Fruit fly (Drosophila melanogaster) whole organism, embryonic: ENCODE results near the gene Best2.

Experiments
- Adf1 ChIP-seq: fragments of 200-800 bp; sonication (Bioruptor generic); IDR thresholded peaks from 2 replicates; pipeline ENCODE4 v1.3.6; 2022; ENCODE audit warnings: missing biosample characterization, missing genetic modification characterization
- Atf6 ChIP-seq: fragments of 200-800 bp; sonication (Bioruptor generic); IDR thresholded peaks from 2 replicates; pipeline ENCODE4 v1.3.6; 2022; ENCODE audit warnings: missing biosample characterization, missing genetic modification characterization
- Bdp1 ChIP-seq: fragments of 200-800 bp; sonication (Bioruptor generic); optimal IDR thresholded peaks from 3 replicates; lab custom pipeline; 2016; ENCODE audit warnings: missing biosample characterization, missing genetic modification characterization
- BtbVII ChIP-seq: fragments of 200-800 bp; sonication (Bioruptor generic); optimal IDR thresholded peaks from 3 replicates; lab custom pipeline; 2017; ENCODE audit warnings: missing biosample characterization, mild to moderate bottlenecking, missing genetic modification characterization
- CG1024 ChIP-seq: fragments of 200-800 bp; sonication (Bioruptor generic); IDR thresholded peaks from 2 replicates; pipeline ENCODE4 v1.3.6; 2022; ENCODE audit warnings: missing biosample characterization, missing genetic modification characterization
- CG12299 ChIP-seq: fragments of 200-800 bp; sonication (Bioruptor generic); optimal IDR thresholded peaks from 2 replicates; lab custom pipeline; 2018; ENCODE audit warnings: missing biosample characterization, mild to moderate bottlenecking, missing genetic modification characterization
- CG13296 ChIP-seq: fragments of 200-800 bp; sonication (Bioruptor generic); optimal IDR thresholded peaks from 3 replicates; lab custom pipeline; 2018; ENCODE audit warnings: missing biosample characterization, mild to moderate bottlenecking, missing genetic modification characterization
- CG13775 ChIP-seq: fragments of 200-800 bp; sonication (Bioruptor generic); optimal IDR thresholded peaks from 3 replicates; lab custom pipeline; 2017; ENCODE audit warnings: missing biosample characterization, mild to moderate bottlenecking, missing genetic modification characterization
- CG14667 ChIP-seq: fragments of 200-800 bp; sonication (Bioruptor generic); IDR thresholded peaks from 2 replicates; pipeline ENCODE4 v1.3.6; 2022; ENCODE audit warnings: missing biosample characterization, missing genetic modification characterization
- CG14710 ChIP-seq: fragments of 200-800 bp; sonication (Bioruptor generic); optimal IDR thresholded peaks from 3 replicates; lab custom pipeline; 2019; ENCODE audit warnings: missing biosample characterization, mild to moderate bottlenecking, missing genetic modification characterization, moderate library complexity
- CG16779 ChIP-seq: fragments of 200-800 bp; sonication (Bioruptor generic); IDR thresholded peaks from 2 replicates; pipeline ENCODE4 v1.3.6; 2022; ENCODE audit warnings: missing biosample characterization, missing genetic modification characterization
- CG17568 ChIP-seq: fragments of 200-800 bp; sonication (Bioruptor generic); optimal IDR thresholded peaks from 2 replicates; lab custom pipeline; 2018; ENCODE audit warnings: missing biosample characterization, mild to moderate bottlenecking, missing genetic modification characterization, moderate library complexity
- CG18764 ChIP-seq: fragments of 200-800 bp; sonication (Bioruptor generic); optimal IDR thresholded peaks from 3 replicates; lab custom pipeline; 2016; ENCODE audit warnings: missing biosample characterization, missing genetic modification characterization
- CG30431 ChIP-seq: fragments of 200-800 bp; sonication (Bioruptor generic); optimal IDR thresholded peaks from 2 replicates; lab custom pipeline; 2017; ENCODE audit warnings: missing biosample characterization, missing genetic modification characterization
- CG31388 ChIP-seq: fragments of 200-800 bp; sonication (Bioruptor generic); optimal IDR thresholded peaks from 2 replicates; lab custom pipeline; 2016; ENCODE audit warnings: missing biosample characterization, missing genetic modification characterization
- CG6813 ChIP-seq: fragments of 200-800 bp; sonication (Bioruptor generic); optimal IDR thresholded peaks from 2 replicates; lab custom pipeline; 2017; ENCODE audit warnings: missing biosample characterization, missing genetic modification characterization, mild to moderate bottlenecking, moderate library complexity, missing genetic modification reagents
- CG7987 ChIP-seq: fragments of 200-800 bp; sonication (Bioruptor generic); optimal IDR thresholded peaks from 2 replicates; lab custom pipeline; 2018; ENCODE audit warnings: missing biosample characterization, mild to moderate bottlenecking, missing genetic modification characterization, moderate library complexity
- CG8765 ChIP-seq: fragments of 200-800 bp; sonication (Bioruptor generic); IDR thresholded peaks from 2 replicates; pipeline ENCODE4 v1.3.6; 2022; ENCODE audit warnings: missing biosample characterization, missing genetic modification characterization
- Chrac-16 ChIP-seq: fragments of 200-800 bp; sonication (Bioruptor generic); optimal IDR thresholded peaks from 3 replicates; lab custom pipeline; 2016; ENCODE audit warnings: missing biosample characterization, missing genetic modification characterization
- Dll ChIP-seq: fragments of 200-800 bp; sonication (Bioruptor generic); IDR thresholded peaks from 4 replicates; pipeline ENCODE4 v1.3.6; 2022; ENCODE audit warnings: missing biosample characterization, missing genetic modification characterization; ENCODE audit not compliant: partially characterized antibody
- HLH4C ChIP-seq: fragments of 200-800 bp; sonication (Bioruptor generic); IDR thresholded peaks from 3 replicates; pipeline ENCODE4 v1.3.6; 2022; ENCODE audit warnings: missing biosample characterization, missing genetic modification characterization; ENCODE audit not compliant: partially characterized antibody
- HLHmδ ChIP-seq: fragments of 200-800 bp; sonication (Bioruptor generic); optimal IDR thresholded peaks from 2 replicates; lab custom pipeline; 2018; ENCODE audit warnings: missing biosample characterization, mild to moderate bottlenecking, missing genetic modification characterization, moderate library complexity
- HmgZ ChIP-seq: fragments of 200-800 bp; sonication (Bioruptor generic); optimal IDR thresholded peaks from 2 replicates; lab custom pipeline; 2018; ENCODE audit warnings: missing biosample characterization, mild to moderate bottlenecking, missing genetic modification characterization
- Hmx ChIP-seq: fragments of 200-800 bp; sonication (Bioruptor generic); optimal IDR thresholded peaks from 2 replicates; lab custom pipeline; 2016; ENCODE audit warnings: missing biosample characterization, missing genetic modification characterization
- Med ChIP-seq: fragments of 200-800 bp; sonication (Bioruptor generic); peaks from one replicate; lab custom pipeline; 2016; ENCODE audit warnings: missing biosample characterization, missing genetic modification characterization, mild to moderate bottlenecking, inconsistent platforms, moderate library complexity
- NC2α ChIP-seq: fragments of 200-800 bp; sonication (Bioruptor generic); optimal IDR thresholded peaks from 2 replicates; lab custom pipeline; 2016; ENCODE audit warnings: missing biosample characterization, missing genetic modification characterization
- NC2β ChIP-seq: fragments of 200-800 bp; sonication (Bioruptor generic); optimal IDR thresholded peaks from 2 replicates; lab custom pipeline; 2016; ENCODE audit warnings: missing biosample characterization, missing genetic modification characterization
- Sry-β ChIP-seq: fragments of 200-800 bp; sonication (Bioruptor generic); optimal IDR thresholded peaks from 2 replicates; lab custom pipeline; 2018; ENCODE audit warnings: missing biosample characterization, mild to moderate bottlenecking, missing genetic modification characterization, moderate library complexity
- Xrp1 ChIP-seq: fragments of 200-800 bp; sonication (Bioruptor generic); IDR thresholded peaks from 2 replicates; pipeline ENCODE4 v1.3.6; 2022; ENCODE audit warnings: missing biosample characterization, missing genetic modification characterization
- YL-1 ChIP-seq: fragments of 200-800 bp; sonication (Bioruptor generic); optimal IDR thresholded peaks from 3 replicates; lab custom pipeline; 2017; ENCODE audit warnings: missing biosample characterization, mild to moderate bottlenecking, missing genetic modification characterization
- bowl ChIP-seq: fragments of 200-800 bp; sonication (Bioruptor generic); IDR thresholded peaks from 2 replicates; pipeline ENCODE4 v1.3.6; 2022; ENCODE audit warnings: missing biosample characterization, missing genetic modification characterization
- btn ChIP-seq: fragments of 200-800 bp; sonication (Bioruptor generic); optimal IDR thresholded peaks from 2 replicates; lab custom pipeline; 2016; ENCODE audit warnings: missing biosample characterization, missing genetic modification characterization
- ci ChIP-seq: fragments of 200-800 bp; sonication (Bioruptor generic); IDR thresholded peaks from 3 replicates; pipeline ENCODE4 v1.3.6; 2022; ENCODE audit warnings: missing biosample characterization, missing genetic modification characterization
- dmrt99B ChIP-seq: fragments of 200-800 bp; sonication (Bioruptor generic); optimal IDR thresholded peaks from 2 replicates; lab custom pipeline; 2018; ENCODE audit warnings: missing biosample characterization, mild to moderate bottlenecking, missing genetic modification characterization, moderate library complexity
- eyg ChIP-seq: fragments of 200-800 bp; sonication (Bioruptor generic); optimal IDR thresholded peaks from 3 replicates; lab custom pipeline; 2016; ENCODE audit warnings: missing biosample characterization, missing genetic modification characterization
- gcm2 ChIP-seq: fragments of 200-800 bp; sonication (Bioruptor generic); optimal IDR thresholded peaks from 2 replicates; lab custom pipeline; 2016; ENCODE audit warnings: missing biosample characterization, missing genetic modification characterization
- gro ChIP-seq: fragments of 200-800 bp; sonication (Bioruptor generic); optimal IDR thresholded peaks from 2 replicates; lab custom pipeline; 2016; ENCODE audit warnings: missing biosample characterization, missing genetic modification characterization
- kni ChIP-seq: fragments of 200-800 bp; sonication (Bioruptor generic); optimal IDR thresholded peaks from 3 replicates; lab custom pipeline; 2017; ENCODE audit warnings: mild to moderate bottlenecking, missing biosample characterization, missing genetic modification reagents, missing genetic modification characterization
- nerfin-1 ChIP-seq: fragments of 200-800 bp; sonication (Bioruptor generic); optimal IDR thresholded peaks from 3 replicates; lab custom pipeline; 2019; ENCODE audit warnings: missing biosample characterization, mild to moderate bottlenecking, missing genetic modification characterization, moderate library complexity
- nerfin-2 ChIP-seq: fragments of 200-800 bp; sonication (Bioruptor generic); IDR thresholded peaks from 2 replicates; pipeline ENCODE4 v1.3.6; 2022; ENCODE audit warnings: missing biosample characterization, missing genetic modification characterization; ENCODE audit not compliant: partially characterized antibody
- nom ChIP-seq: fragments of 200-800 bp; sonication (Bioruptor generic); optimal IDR thresholded peaks from 2 replicates; lab custom pipeline; 2017; ENCODE audit warnings: missing biosample characterization, missing genetic modification characterization, mild to moderate bottlenecking, moderate library complexity, missing genetic modification reagents
- pan ChIP-seq, 4 experiments: fragments of >200 bp in 3 of 4; fragments of 200-800 bp in 1 of 4; sonication (Bioruptor generic) in 1 of 4; optimal IDR thresholded peaks in 3 of 4; IDR thresholded peaks in 1 of 4; 2 replicates each; pipeline versions ENCODE4 v1.3.6 to Lab custom; 2017 to 2022; ENCODE audit warnings: missing biosample characterization in 2 of 4, missing genetic modification characterization in 2 of 4, mixed read lengths in 1 of 4
- rib ChIP-seq: fragments of 200-800 bp; sonication (Bioruptor generic); IDR thresholded peaks from 2 replicates; pipeline ENCODE4 v1.3.6; 2022; ENCODE audit warnings: missing biosample characterization, missing genetic modification characterization
- sens-2 ChIP-seq: fragments of 200-800 bp; sonication (Bioruptor generic); IDR thresholded peaks from 2 replicates; pipeline ENCODE4 v1.3.6; 2022; ENCODE audit warnings: missing biosample characterization, missing genetic modification characterization
- shn ChIP-seq: fragments of 200-800 bp; sonication (Bioruptor generic); optimal IDR thresholded peaks from 3 replicates; lab custom pipeline; 2016; ENCODE audit warnings: missing biosample characterization, missing genetic modification characterization
- sim ChIP-seq: fragments of 200-800 bp; sonication (Bioruptor generic); IDR thresholded peaks from 2 replicates; pipeline ENCODE4 v1.3.6; 2022; ENCODE audit warnings: missing biosample characterization, missing genetic modification characterization
- sima ChIP-seq: fragments of 200-800 bp; sonication (Bioruptor generic); optimal IDR thresholded peaks from 2 replicates; lab custom pipeline; 2016; ENCODE audit warnings: missing biosample characterization, missing genetic modification characterization
- slp2 ChIP-seq: fragments of 200-800 bp; sonication (Bioruptor generic); optimal IDR thresholded peaks from 2 replicates; lab custom pipeline; 2016; ENCODE audit warnings: missing biosample characterization, missing genetic modification characterization
- stwl ChIP-seq: fragments of 200-800 bp; sonication (Bioruptor generic); optimal IDR thresholded peaks from 3 replicates; lab custom pipeline; 2018; ENCODE audit warnings: missing biosample characterization, mild to moderate bottlenecking, missing genetic modification characterization, moderate library complexity
- vvl ChIP-seq: fragments of 200-800 bp; sonication (Bioruptor generic); IDR thresholded peaks from 2 replicates; pipeline ENCODE4 v1.3.6; 2022; ENCODE audit warnings: missing biosample characterization, missing genetic modification characterization

Gene Best2

dm6 chr3L:6217806-6218205 is 38.7 kb downstream of the Best2 start, which contains the start of gene LanA (continued):
- no peak for TF ChIP-seq pan (optimal IDR thresholded peaks at IDR 0.05; lab: Kevin White, UChicago)
- peak in 1 of 2 experiments; percentile 11 for TF ChIP-seq pan (GFP tag; optimal IDR thresholded peaks at IDR 0.05 in 1 of 2, IDR thresholded peaks at IDR 0.05 in 1 of 2)
- TF ChIP-seq CG17568 (GFP tag; lab: Kevin White, UChicago) = peak; percentile 44
- TF ChIP-seq CG14667 = no peak
- TF ChIP-seq kni (GFP tag; lab: Kevin White, UChicago) = no peak
- TF ChIP-seq HLH4C (GFP tag; lab: Robert Waterston, UW) = no peak
- 0 out of 2 replicates have a peak, but pooled peaks have one; percentile 15 for TF ChIP-seq rib
- TF ChIP-seq CG30431 (GFP tag; lab: Kevin White, UChicago) = no peak
- no peak for TF ChIP-seq CG13775 (GFP tag; lab: Kevin White, UChicago)
- no peak for TF ChIP-seq CG31388
- TF ChIP-seq Dll = no peak
- TF ChIP-seq sens-2 (GFP tag; lab: Robert Waterston, UW) = 0 out of 2 replicates have a peak, but pooled peaks have one; percentile 31
- peak; percentile 18; the same call in 1 of the 2 replicates for TF ChIP-seq vvl
- TF ChIP-seq CG14710 = no peak
- peak; percentile 44; the same call in 1 of the 2 replicates for TF ChIP-seq Atf6 (GFP tag; lab: Robert Waterston, UW)
- no peak for TF ChIP-seq CG16779 (GFP tag; lab: Robert Waterston, UW)
- TF ChIP-seq NC2α = no peak
- TF ChIP-seq shn = no peak
- no peak for TF ChIP-seq YL-1 (GFP tag; lab: Kevin White, UChicago)
- no peak for TF ChIP-seq gcm2 (GFP tag; lab: Kevin White, UChicago)
- TF ChIP-seq HLHmδ (GFP tag; lab: Kevin White, UChicago) = peak; percentile 75
- no peak for TF ChIP-seq Sry-β
- TF ChIP-seq stwl (tag; lab: Kevin White, UChicago) = peak; percentile 7
- no peak for TF ChIP-seq nerfin-1 (tag; lab: Kevin White, UChicago)
- peak; percentile 49; the same call in 2 of the 3 replicates for TF ChIP-seq ci (GFP tag; lab: Robert Waterston, UW)
- no peak for TF ChIP-seq btn (GFP tag; lab: Kevin White, UChicago)

- TF ChIP-seq dmrt99B (tag; lab: Kevin White, UChicago) (peak; percentile 77), nerfin-2 (GFP tag; lab: Robert Waterston, UW) (no peak), CG13296 (no peak), HmgZ (peak; percentile 22), NC2β (GFP tag; lab: Kevin White, UChicago) (no peak), bowl (GFP tag; lab: Robert Waterston, UW) (no peak), Chrac-16 (GFP tag; lab: Kevin White, UChicago) (peak; percentile 63), gro (GFP tag; lab: Kevin White, UChicago) (no peak), CG12299 (tag; lab: Kevin White, UChicago) (peak; percentile 27), CG1024 (GFP tag; lab: Robert Waterston, UW) (peak; percentile 67), nom (GFP tag; lab: Kevin White, UChicago) (no peak), Xrp1 (peak; percentile 87), Bdp1 (no peak), Hmx (GFP tag; lab: Kevin White, UChicago) (no peak), sim (peak; percentile 47; the same call in 1 of the 2 replicates), NC2α (no peak), Adf1 (GFP tag; lab: Robert Waterston, UW) (no peak), sima (no peak), eyg (no peak), Atf6 (GFP tag; lab: Robert Waterston, UW) (no peak; the same call in 1 of the 2 replicates), CG6813 (peak; percentile 40), CG18764 (GFP tag; lab: Kevin White, UChicago) (peak; percentile 44), rib (no peak), CG7987 (GFP tag; lab: Kevin White, UChicago) (no peak), BtbVII (GFP tag; lab: Kevin White, UChicago) (no peak), ci (GFP tag; lab: Robert Waterston, UW) (peak; percentile 84), CG8765 (GFP tag; lab: Robert Waterston, UW) (0 out of 2 replicates have a peak, but pooled peaks have one; percentile 19), Med (GFP tag; lab: Kevin White, UChicago) (peak; percentile 69), slp2 (GFP tag; lab: Kevin White, UChicago) (peak; percentile 49), HLHmδ (GFP tag; lab: Kevin White, UChicago) (no peak)
Measured at dm6 chr3L:6217212-6217611, 39.3 kb downstream of the Best2 start.
